Worm (Caenorhabditis elegans): ENCODE measurements around the gene F41E7.9.
A peak's percentile ranks its signal among the peaks of the same experiment; 100 is the strongest.

The F41E7.9 gene

ce11 chrX:10315905-10316304 lies at the start of gene F41E7.9:
Gene F41E7.9 (minus strand): TSS chrX:10316005.
- no peak for TF ChIP-seq ztf-11 (tag; optimal IDR thresholded peaks at IDR 0.05)
- TF ChIP-seq tbx-2 (tag; optimal IDR thresholded peaks at IDR 0.05) = no peak
- TF ChIP-seq daf-12 (tag; optimal IDR thresholded peaks at IDR 0.05) = no peak
- TF ChIP-seq nhr-67 (tag; optimal IDR thresholded peaks at IDR 0.05) = no peak
- no peak for TF ChIP-seq hmg-11 (tag; optimal IDR thresholded peaks at IDR 0.05)
- no peak for TF ChIP-seq nhr-76 (tag; optimal IDR thresholded peaks at IDR 0.05)
- no peak for TF ChIP-seq eor-1 (tag; optimal IDR thresholded peaks at IDR 0.05)
- no peak for TF ChIP-seq pqm-1 (tag; optimal IDR thresholded peaks at IDR 0.05)
- no peak for TF ChIP-seq mdl-1 (tag; optimal IDR thresholded peaks at IDR 0.05)
- no peak for TF ChIP-seq nhr-237 (tag; optimal IDR thresholded peaks at IDR 0.05)
- no peak for TF ChIP-seq jun-1 (tag; optimal IDR thresholded peaks at IDR 0.05)
- no peak for TF ChIP-seq unc-62 (GFP tag; optimal IDR thresholded peaks at IDR 0.05)
- TF ChIP-seq egl-5 (tag; optimal IDR thresholded peaks at IDR 0.05) = no peak
- no peak for TF ChIP-seq egl-27 (tag; optimal IDR thresholded peaks at IDR 0.05)
- no peak for TF ChIP-seq ceh-28 (tag; optimal IDR thresholded peaks at IDR 0.05)
- TF ChIP-seq nhr-43 (tag; optimal IDR thresholded peaks at IDR 0.05; ENCODE audit: poor library complexity, severe bottlenecking) = no peak
- no peak for TF ChIP-seq skn-1 (tag; optimal IDR thresholded peaks at IDR 0.05)
- no peak for TF ChIP-seq sea-2 (GFP tag; optimal IDR thresholded peaks at IDR 0.05)
- TF ChIP-seq fkh-2 (tag; optimal IDR thresholded peaks at IDR 0.05) = no peak
- no peak for TF ChIP-seq nhr-12 (tag; optimal IDR thresholded peaks at IDR 0.05)

ce11 chrX:10358083-10358482 lies 42.3 kb upstream of the F41E7.9 start, which contains the start of gene efhc-1:
Gene efhc-1 (plus strand): TSS chrX:10358383.
- no peak for TF ChIP-seq ceh-82 (tag; optimal IDR thresholded peaks at IDR 0.05)
- no peak for TF ChIP-seq egl-27 (tag; optimal IDR thresholded peaks at IDR 0.05)
- TF ChIP-seq sea-2 (GFP tag; optimal IDR thresholded peaks at IDR 0.05) = no peak
- TF ChIP-seq nhr-237 (tag; optimal IDR thresholded peaks at IDR 0.05) = no peak
- no peak for TF ChIP-seq nhr-77 (tag; optimal IDR thresholded peaks at IDR 0.05)
- no peak for TF ChIP-seq nfya-1 (tag; optimal IDR thresholded peaks at IDR 0.05; ENCODE audit: insufficient read depth)

- TF ChIP-seq mdl-1 (tag; optimal IDR thresholded peaks at IDR 0.05) (no peak), zag-1 (tag; optimal IDR thresholded peaks at IDR 0.05) (no peak), nhr-25 (tag; optimal IDR thresholded peaks at IDR 0.05) (no peak), ceh-16 (tag; optimal IDR thresholded peaks at IDR 0.05) (no peak)
Measured at ce11 chrX:10355650-10356049, 39.8 kb upstream of the F41E7.9 start, which contains the start of gene R07E3.7. Gene R07E3.7 (minus strand): TSS chrX:10355750.

ce11 chrX:10353857-10354256 lies 38.1 kb upstream of the F41E7.9 start:
- TF ChIP-seq lsy-12 (tag; optimal IDR thresholded peaks at IDR 0.05) (no peak), unc-62 (GFP tag; optimal IDR thresholded peaks at IDR 0.05) (no peak), R02D3.7 (tag; optimal IDR thresholded peaks at IDR 0.05) (no peak), ZK546.5 (tag; optimal IDR thresholded peaks at IDR 0.05) (no peak), lin-39 (tag; optimal IDR thresholded peaks at IDR 0.05) (no peak), sea-2 (GFP tag; optimal IDR thresholded peaks at IDR 0.05) (no peak), elt-1 (tag; optimal IDR thresholded peaks at IDR 0.05) (no peak), elt-2 (tag; optimal IDR thresholded peaks at IDR 0.05) (no peak), ztf-4 (tag; optimal IDR thresholded peaks at IDR 0.05) (no peak), elt-3 (tag; optimal IDR thresholded peaks at IDR 0.05) (no peak), unc-39 (tag; optimal IDR thresholded peaks at IDR 0.05) (no peak), jun-1 (tag; optimal IDR thresholded peaks at IDR 0.05) (no peak)

ce11 chrX:10350151-10350550 lies 34.3 kb upstream of the F41E7.9 start:
- TF ChIP-seq nfya-1 (tag; optimal IDR thresholded peaks at IDR 0.05; ENCODE audit: insufficient read depth) (no peak), egl-27 (tag; optimal IDR thresholded peaks at IDR 0.05) (no peak), fkh-10 (GFP tag; optimal IDR thresholded peaks at IDR 0.05) (no peak), snpc-4 (tag; optimal IDR thresholded peaks at IDR 0.05) (no peak), nhr-23 (tag; optimal IDR thresholded peaks at IDR 0.05) (peak; percentile 33)

All from whole organism, L3 larva.